Fruit fly (Drosophila melanogaster): ENCODE measurements around the gene hay.
A peak's percentile ranks its signal among the peaks of the same experiment; 100 is the strongest.

hay gene

dm6 chr3L:10678545-10679067, 47.7 kb downstream of the hay start (continued):
- TF ChIP-seq CG16813 (GFP tag; IDR thresholded peaks at IDR 0.05; ENCODE audit: partially characterized antibody) (no peak), sens (GFP tag) (peak; percentile 99), caup (GFP tag; optimal IDR thresholded peaks at IDR 0.05; ENCODE audit: severe bottlenecking) (peak; percentile 94), chn (GFP tag; optimal IDR thresholded peaks at IDR 0.05) (peak; percentile 87), CG7357 (GFP tag; IDR thresholded peaks at IDR 0.05) (peak; percentile 92), Ets65A (GFP tag) (peak; percentile 98), CG13775 (GFP tag; optimal IDR thresholded peaks at IDR 0.05) (peak; percentile 95), CG17328 (GFP tag; IDR thresholded peaks at IDR 0.05) (peak; percentile 94), D (optimal IDR thresholded peaks at IDR 0.05) (no peak), D (GFP tag; optimal IDR thresholded peaks at IDR 0.05) (peak; percentile 96), Six4 (GFP tag; optimal IDR thresholded peaks at IDR 0.05) (peak; percentile 90), CG2678 (tag; optimal IDR thresholded peaks at IDR 0.05) (peak; percentile 98), Awh (GFP tag; IDR thresholded peaks at IDR 0.05) (peak; percentile 91), CG9609 (GFP tag; optimal IDR thresholded peaks at IDR 0.05) (peak; percentile 85), CG12942 (GFP tag; optimal IDR thresholded peaks at IDR 0.05) (peak; percentile 80), trem (tag; optimal IDR thresholded peaks at IDR 0.05) (peak; percentile 84), CG3995 (GFP tag; optimal IDR thresholded peaks at IDR 0.05) (peak; percentile 56), chif (GFP tag; optimal IDR thresholded peaks at IDR 0.05) (peak; percentile 84 to 91), CG11695 (GFP tag; IDR thresholded peaks at IDR 0.05) (peak; percentile 98), CG18619 (GFP tag; optimal IDR thresholded peaks at IDR 0.05) (peak; percentile 94), nerfin-2 (GFP tag; IDR thresholded peaks at IDR 0.05; ENCODE audit: partially characterized antibody) (no peak), CG10543 (GFP tag; optimal IDR thresholded peaks at IDR 0.05) (peak; percentile 96), unpg (GFP tag; optimal IDR thresholded peaks at IDR 0.05) (peak; percentile 96), pzg (GFP tag; optimal IDR thresholded peaks at IDR 0.05) (peak; percentile 7), fd64A (GFP tag; optimal IDR thresholded peaks at IDR 0.05) (peak; percentile 82), slp2 (GFP tag; optimal IDR thresholded peaks at IDR 0.05) (peak; percentile 92), Asciz (GFP tag; optimal IDR thresholded peaks at IDR 0.05) (peak; percentile 95), aop (GFP tag; IDR thresholded peaks at IDR 0.05) (no peak), tap (tag; optimal IDR thresholded peaks at IDR 0.05) (peak; percentile 93), Dbx (GFP tag; IDR thresholded peaks at IDR 0.05) (peak; percentile 91), D19B (GFP tag; optimal IDR thresholded peaks at IDR 0.05) (peak; percentile 83), shn (GFP tag; optimal IDR thresholded peaks at IDR 0.05) (peak; percentile 79), CG31441 (GFP tag; IDR thresholded peaks at IDR 0.05) (peak; percentile 90), ro (GFP tag; IDR thresholded peaks at IDR 0.05) (peak; percentile 93; the same call in 1 of the 2 replicates), CG17186 (GFP tag; optimal IDR thresholded peaks at IDR 0.05) (peak; percentile 2), Ssrp (tag; optimal IDR thresholded peaks at IDR 0.05) (peak; percentile 91), cg (GFP tag; optimal IDR thresholded peaks at IDR 0.05) (peak; percentile 90), CTCF (GFP tag; optimal IDR thresholded peaks at IDR 0.05) (peak; percentile 33), toy (GFP tag; IDR thresholded peaks at IDR 0.05) (peak; percentile 88), CG10274 (GFP tag; optimal IDR thresholded peaks at IDR 0.05) (peak; percentile 84), CG12391 (tag; optimal IDR thresholded peaks at IDR 0.05) (peak; percentile 97), ci (GFP tag; IDR thresholded peaks at IDR 0.05) (no peak; the same call in none of the 3 replicates), hth (optimal IDR thresholded peaks at IDR 0.05) (no peak), eyg (GFP tag; optimal IDR thresholded peaks at IDR 0.05) (peak; percentile 76), Bdp1 (GFP tag; optimal IDR thresholded peaks at IDR 0.05) (peak; percentile 68), grn (GFP tag; optimal IDR thresholded peaks at IDR 0.05) (peak; percentile 83), CG8290 (GFP tag; optimal IDR thresholded peaks at IDR 0.05) (peak; percentile 79), CG8290 (tag; optimal IDR thresholded peaks at IDR 0.05) (peak; percentile 65 to 82), abd-A (tag; optimal IDR thresholded peaks at IDR 0.05) (peak; percentile 90), eve (GFP tag; optimal IDR thresholded peaks at IDR 0.05) (peak in 1 of 2 experiments; percentile 94), CG13296 (GFP tag; optimal IDR thresholded peaks at IDR 0.05) (peak; percentile 96), E2f1 (GFP tag; IDR thresholded peaks at IDR 0.05) (peak; percentile 94)
